Worm (Caenorhabditis elegans): ENCODE results near the gene H12I19.115.

H12I19.115 gene

ce11 chrIV:14127805-14128610, at the start of gene H12I19.115:
Gene H12I19.115, minus strand, starts transcription at chrIV:14127855.
- no peak for TF ChIP-seq unc-62 (GFP tag; optimal IDR thresholded peaks at IDR 0.05)

ce11 chrIV:14177058-14177457, 49.4 kb upstream of the H12I19.115 start, which contains the start of gene R05A10.2:
Gene R05A10.2, plus strand, starts transcription at chrIV:14177271.
- no peak for TF ChIP-seq unc-62 (GFP tag; optimal IDR thresholded peaks at IDR 0.05)

- no peak for TF ChIP-seq unc-62 (GFP tag; optimal IDR thresholded peaks at IDR 0.05)
Measured at ce11 chrIV:14176373-14176772, 48.7 kb upstream of the H12I19.115 start, which contains the start of gene R05A10.3. Gene R05A10.3, minus strand, starts transcription at chrIV:14176473.

- TF ChIP-seq unc-62 (GFP tag; optimal IDR thresholded peaks at IDR 0.05), result no peak
Measured at ce11 chrIV:14172181-14172580, 44.5 kb upstream of the H12I19.115 start, which contains the start of gene R05A10.4. Gene R05A10.4, plus strand, starts transcription at chrIV:14172481.

- TF ChIP-seq unc-62 (GFP tag; optimal IDR thresholded peaks at IDR 0.05), result no peak
Measured at ce11 chrIV:14165476-14165875, 37.8 kb upstream of the H12I19.115 start, which contains the start of gene R05A10.6. Gene R05A10.6, plus strand, starts transcription at chrIV:14165776.

ce11 chrIV:14164109-14164508, 36.5 kb upstream of the H12I19.115 start:
- TF ChIP-seq unc-62 (GFP tag; optimal IDR thresholded peaks at IDR 0.05), result no peak

- TF ChIP-seq unc-62 (GFP tag; optimal IDR thresholded peaks at IDR 0.05), result no peak
Measured at ce11 chrIV:14162772-14163171, 35.1 kb upstream of the H12I19.115 start, which contains the start of gene R05A10.7. Gene R05A10.7, minus strand, starts transcription at chrIV:14162872.

ce11 chrIV:14158086-14158485, 30.4 kb upstream of the H12I19.115 start, which contains the start of gene R05A10.8:
Gene R05A10.8, minus strand, starts transcription at chrIV:14158186.
- no peak for TF ChIP-seq unc-62 (GFP tag; optimal IDR thresholded peaks at IDR 0.05)

ce11 chrIV:14153261-14153660, 25.6 kb upstream of the H12I19.115 start, which contains the start of gene oac-38:
Gene oac-38, minus strand, starts transcription at chrIV:14153361.
- no peak for TF ChIP-seq unc-62 (GFP tag; optimal IDR thresholded peaks at IDR 0.05)

- TF ChIP-seq unc-62 (GFP tag; optimal IDR thresholded peaks at IDR 0.05), result no peak
Measured at ce11 chrIV:14145594-14145993, 17.9 kb upstream of the H12I19.115 start, which contains the start of gene oac-37. Gene oac-37, plus strand, starts transcription at chrIV:14145894.

ce11 chrIV:14143042-14143441, 15.4 kb upstream of the H12I19.115 start:
- no peak for TF ChIP-seq unc-62 (GFP tag; optimal IDR thresholded peaks at IDR 0.05)

- no peak for TF ChIP-seq unc-62 (GFP tag; optimal IDR thresholded peaks at IDR 0.05)
Measured at ce11 chrIV:14137063-14137462, 9.4 kb upstream of the H12I19.115 start, which contains the start of gene srz-31. Gene srz-31, plus strand, starts transcription at chrIV:14137363.

- TF ChIP-seq unc-62 (GFP tag; optimal IDR thresholded peaks at IDR 0.05), result no peak
Measured at ce11 chrIV:14133400-14133799, 5.7 kb upstream of the H12I19.115 start.

ce11 chrIV:14131770-14132169, 4.1 kb upstream of the H12I19.115 start, which contains the start of gene srz-59:
Gene srz-59, plus strand, starts transcription at chrIV:14132070.
- TF ChIP-seq unc-62 (GFP tag; optimal IDR thresholded peaks at IDR 0.05), result no peak

- no peak for TF ChIP-seq unc-62 (GFP tag; optimal IDR thresholded peaks at IDR 0.05)
Measured at ce11 chrIV:14129091-14129490, 1.4 kb upstream of the H12I19.115 start, which contains the start of gene srz-42. Gene srz-42, plus strand, starts transcription at chrIV:14129391.

- no peak for TF ChIP-seq unc-62 (GFP tag; optimal IDR thresholded peaks at IDR 0.05)
Measured at ce11 chrIV:14123956-14124355, 3.7 kb downstream of the H12I19.115 start, which contains the start of gene nkcc-1. Gene nkcc-1, minus strand, starts transcription at chrIV:14124056.

- no peak for TF ChIP-seq unc-62 (GFP tag; optimal IDR thresholded peaks at IDR 0.05)
Measured at ce11 chrIV:14119327-14119726, 8.3 kb downstream of the H12I19.115 start.

Measured in whole organism, dauer.